Worm (Caenorhabditis elegans): Measurements from ENCODE around the gene cyp-35D1.

DNA sequence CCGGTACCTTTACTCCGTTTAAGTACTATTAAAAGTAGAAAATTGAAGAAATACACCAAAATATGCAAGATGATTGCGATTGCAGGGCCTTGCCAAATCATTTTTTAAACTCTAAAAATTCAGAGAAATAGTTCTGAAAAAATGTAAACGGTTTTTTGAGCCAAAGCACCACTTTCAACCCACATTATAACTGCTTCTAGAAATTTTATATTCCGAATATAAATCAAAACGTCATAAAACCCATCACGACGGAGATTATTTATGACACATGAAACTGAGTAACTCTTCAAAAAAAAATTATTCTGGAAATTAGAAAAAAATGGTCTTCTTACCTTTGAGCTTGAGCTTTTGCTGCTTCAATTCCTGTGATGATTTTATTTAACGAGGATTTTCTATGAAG is 45.2 kb downstream of the cyp-35D1 start, which contains the start of gene srxa-16:
- TF ChIP-seq lin-15B (tag; optimal IDR thresholded peaks at IDR 0.05) = no peak
- no peak for TF ChIP-seq daf-19 (GFP tag; conservative IDR thresholded peaks at IDR 0.05)
- no peak for TF ChIP-seq nhr-41 (GFP tag; IDR thresholded peaks at IDR 0.05)
